Fruit fly (Drosophila melanogaster) whole organism, prepupa: ENCODE measurements around the gene Cyp309a1.
A peak's percentile ranks its signal among the peaks of the same experiment; 100 is the strongest.

ENCODE experiments used
- Blimp-1 ChIP-seq: fragments of 200-800 bp; sonication (Bioruptor generic); optimal IDR thresholded peaks from 3 replicates; lab custom pipeline; 2017; ENCODE audit warnings: missing biosample characterization, missing genetic modification characterization, mild to moderate bottlenecking, moderate library complexity, missing genetic modification reagents
- CG10631 ChIP-seq: fragments of 200-800 bp; sonication (Bioruptor generic); optimal IDR thresholded peaks from 2 replicates; lab custom pipeline; 2016; ENCODE audit warnings: missing biosample characterization, missing genetic modification characterization
- CG10669 ChIP-seq: fragments of 200-800 bp; sonication (Bioruptor generic); optimal IDR thresholded peaks from 3 replicates; lab custom pipeline; 2018; ENCODE audit warnings: missing biosample characterization, mild to moderate bottlenecking, missing genetic modification characterization, moderate library complexity
- CG11294 ChIP-seq: fragments of 200-800 bp; sonication (Bioruptor generic); IDR thresholded peaks from 2 replicates; pipeline ENCODE4 v1.3.6; 2022; ENCODE audit warnings: missing biosample characterization, missing genetic modification characterization
- CG15336 ChIP-seq: fragments of 200-800 bp; sonication (Bioruptor generic); IDR thresholded peaks from 2 replicates; pipeline ENCODE4 v1.3.6; 2022; ENCODE audit warnings: missing biosample characterization, missing genetic modification characterization
- CG3032 ChIP-seq: fragments of 200-800 bp; optimal IDR thresholded peaks from 2 replicates; lab custom pipeline; 2019; ENCODE audit warnings: missing biosample characterization, mild to moderate bottlenecking, missing genetic modification characterization, moderate library complexity
- CG31627 ChIP-seq: fragments of 200-800 bp; sonication (Bioruptor generic); optimal IDR thresholded peaks from 3 replicates; lab custom pipeline; 2016; ENCODE audit warnings: missing biosample characterization, missing genetic modification characterization
- CG32006 ChIP-seq: fragments of 200-800 bp; sonication (Bioruptor generic); optimal IDR thresholded peaks from 3 replicates; lab custom pipeline; 2017; ENCODE audit warnings: missing biosample characterization, mild to moderate bottlenecking, missing genetic modification characterization
- CG34406 ChIP-seq: fragments of 200-800 bp; sonication (Bioruptor generic); optimal IDR thresholded peaks from 3 replicates; lab custom pipeline; 2016; ENCODE audit warnings: missing biosample characterization, missing genetic modification characterization
- CG4318 ChIP-seq: fragments of 200-800 bp; sonication (Bioruptor generic); optimal IDR thresholded peaks from 3 replicates; lab custom pipeline; 2017; ENCODE audit warnings: missing biosample characterization, mild to moderate bottlenecking, missing genetic modification characterization
- CG6163 ChIP-seq: fragments of 200-800 bp; sonication (Bioruptor generic); IDR thresholded peaks from 3 replicates; pipeline ENCODE4 v1.3.6; 2022; ENCODE audit warnings: missing biosample characterization, missing genetic modification characterization
- CG6276 ChIP-seq: fragments of 200-800 bp; sonication (Bioruptor generic); optimal IDR thresholded peaks from 2 replicates; lab custom pipeline; 2017; ENCODE audit warnings: missing biosample characterization, mild to moderate bottlenecking, missing genetic modification characterization
- CG6792 ChIP-seq: fragments of 200-800 bp; sonication (Bioruptor generic); optimal IDR thresholded peaks from 3 replicates; lab custom pipeline; 2016; ENCODE audit warnings: missing biosample characterization, missing genetic modification characterization
- CG6854 ChIP-seq: fragments of 200-800 bp; sonication (Bioruptor generic); optimal IDR thresholded peaks from 2 replicates; lab custom pipeline; 2017; ENCODE audit warnings: missing biosample characterization, mild to moderate bottlenecking, missing genetic modification characterization
- CG8119 ChIP-seq: fragments of 200-800 bp; sonication (Bioruptor generic); IDR thresholded peaks from 3 replicates; pipeline ENCODE4 v1.3.6; 2022; ENCODE audit warnings: missing biosample characterization, missing genetic modification characterization
- CG8319 ChIP-seq: fragments of 200-800 bp; sonication (Bioruptor generic); optimal IDR thresholded peaks from 3 replicates; lab custom pipeline; 2016; ENCODE audit warnings: missing biosample characterization, missing genetic modification characterization
- CG8632 ChIP-seq: fragments of 200-800 bp; sonication (Bioruptor generic); optimal IDR thresholded peaks from 3 replicates; lab custom pipeline; 2016; ENCODE audit warnings: missing biosample characterization, missing genetic modification characterization
- CG9139 ChIP-seq: fragments of 200-800 bp; sonication (Bioruptor generic); optimal IDR thresholded peaks from 3 replicates; lab custom pipeline; 2017; ENCODE audit warnings: missing biosample characterization, mild to moderate bottlenecking, missing genetic modification characterization
- Eip75B ChIP-seq: fragments of 200-800 bp; sonication (Bioruptor generic); optimal IDR thresholded peaks from 3 replicates; lab custom pipeline; 2016; ENCODE audit warnings: missing biosample characterization, missing genetic modification characterization
- Eip93F ChIP-seq: fragments of 200-800 bp; sonication (Bioruptor generic); optimal IDR thresholded peaks from 2 replicates; lab custom pipeline; 2016; ENCODE audit warnings: missing biosample characterization, mild to moderate bottlenecking, missing genetic modification characterization
- Ets96B ChIP-seq: fragments of 200-800 bp; optimal IDR thresholded peaks from 2 replicates; lab custom pipeline; 2019; ENCODE audit warnings: missing biosample characterization, mild to moderate bottlenecking, missing genetic modification characterization, moderate library complexity
- Gug ChIP-seq: fragments of 200-800 bp; sonication (Bioruptor generic); IDR thresholded peaks from 2 replicates; pipeline ENCODE4 v1.3.6; 2022; ENCODE audit warnings: missing biosample characterization, missing genetic modification characterization
- Hr38 ChIP-seq: sonication (Bioruptor generic); optimal IDR thresholded peaks from 2 replicates; lab custom pipeline; 2016; ENCODE audit warnings: missing biosample characterization, missing genetic modification characterization
- Hr39 ChIP-seq: fragments of 200-800 bp; sonication (Bioruptor generic); optimal IDR thresholded peaks from 2 replicates; lab custom pipeline; 2016; ENCODE audit warnings: missing biosample characterization, missing genetic modification characterization
- Hr4 ChIP-seq: fragments of 200-800 bp; sonication (Bioruptor generic); optimal IDR thresholded peaks from 3 replicates; lab custom pipeline; 2016; ENCODE audit warnings: missing biosample characterization, missing genetic modification characterization
- Lpt ChIP-seq: fragments of 200-800 bp; sonication (Bioruptor generic); optimal IDR thresholded peaks from 3 replicates; lab custom pipeline; 2016; ENCODE audit warnings: missing biosample characterization, missing genetic modification characterization
- Met ChIP-seq: fragments of 200-800 bp; sonication (Bioruptor generic); optimal IDR thresholded peaks from 3 replicates; lab custom pipeline; 2016; ENCODE audit warnings: missing biosample characterization, missing genetic modification characterization
- OdsH ChIP-seq: fragments of 200-800 bp; sonication (Bioruptor generic); optimal IDR thresholded peaks from 3 replicates; lab custom pipeline; 2016; ENCODE audit warnings: missing biosample characterization, missing genetic modification characterization
- Smox ChIP-seq: fragments of 200-800 bp; sonication (Bioruptor generic); optimal IDR thresholded peaks from 3 replicates; lab custom pipeline; 2016; ENCODE audit warnings: missing biosample characterization, missing genetic modification characterization
- Sox102F ChIP-seq: fragments of 200-800 bp; sonication (Bioruptor generic); optimal IDR thresholded peaks from 2 replicates; lab custom pipeline; 2016; ENCODE audit warnings: missing biosample characterization, mild to moderate bottlenecking, missing genetic modification characterization
- Sox14 ChIP-seq: fragments of 200-800 bp; sonication (Bioruptor generic); optimal IDR thresholded peaks from 3 replicates; lab custom pipeline; 2016; ENCODE audit warnings: missing biosample characterization, missing genetic modification characterization
- Sox15 ChIP-seq: fragments of 200-800 bp; sonication (Bioruptor generic); optimal IDR thresholded peaks from 3 replicates; lab custom pipeline; 2016; ENCODE audit warnings: missing biosample characterization, missing genetic modification characterization
- achi ChIP-seq: fragments of 200-800 bp; sonication (Bioruptor generic); optimal IDR thresholded peaks from 3 replicates; lab custom pipeline; 2016; ENCODE audit warnings: missing biosample characterization, missing genetic modification characterization
- cyc ChIP-seq: fragments of 200-800 bp; sonication (Bioruptor generic); optimal IDR thresholded peaks from 3 replicates; lab custom pipeline; 2016; ENCODE audit warnings: missing biosample characterization, missing genetic modification characterization
- fd85E ChIP-seq: fragments of 200-800 bp; sonication (Bioruptor generic); optimal IDR thresholded peaks from 3 replicates; lab custom pipeline; 2016; ENCODE audit warnings: missing biosample characterization, missing genetic modification characterization
- fkh ChIP-seq: fragments of 200-800 bp; sonication (Bioruptor generic); optimal IDR thresholded peaks from 3 replicates; lab custom pipeline; 2017; ENCODE audit warnings: missing biosample characterization, mild to moderate bottlenecking, missing genetic modification characterization, moderate library complexity
- lz ChIP-seq: fragments of 200-800 bp; sonication (Bioruptor generic); optimal IDR thresholded peaks from 3 replicates; lab custom pipeline; 2016; ENCODE audit warnings: missing biosample characterization, missing genetic modification characterization
- net ChIP-seq: fragments of 200-800 bp; sonication (Bioruptor generic); optimal IDR thresholded peaks from 3 replicates; lab custom pipeline; 2016; ENCODE audit warnings: missing biosample characterization, missing genetic modification characterization
- pdm3 ChIP-seq: fragments of 200-800 bp; sonication (Bioruptor generic); optimal IDR thresholded peaks from 3 replicates; lab custom pipeline; 2016; ENCODE audit warnings: missing biosample characterization, missing genetic modification characterization
- salr ChIP-seq, 2 experiments: fragments of 200-800 bp; sonication (Bioruptor generic); optimal IDR thresholded peaks; 3 replicates each; lab custom pipeline; 2016 to 2018; ENCODE audit warnings: missing biosample characterization in 2 of 2, missing genetic modification characterization in 2 of 2, mild to moderate bottlenecking in 1 of 2
- spab ChIP-seq: fragments of 200-800 bp; sonication (Bioruptor generic); optimal IDR thresholded peaks from 2 replicates; lab custom pipeline; 2017; ENCODE audit warnings: missing biosample characterization, mild to moderate bottlenecking, missing genetic modification characterization, missing genetic modification reagents
- ss ChIP-seq, 2 experiments: fragments of 200-800 bp; sonication (Bioruptor generic); optimal IDR thresholded peaks; 2 replicates in 1 of 2; 3 replicates in 1 of 2; lab custom pipeline; 2017 to 2018; ENCODE audit warnings: mild to moderate bottlenecking in 2 of 2, missing biosample characterization in 2 of 2, missing genetic modification characterization in 2 of 2, moderate library complexity in 1 of 2
- svp ChIP-seq: fragments of 200-800 bp; sonication (Bioruptor generic); peaks from one replicate; lab custom pipeline; 2016; ENCODE audit warnings: missing biosample characterization, missing genetic modification characterization
- topi ChIP-seq: fragments of 200-800 bp; sonication (Bioruptor generic); optimal IDR thresholded peaks from 3 replicates; lab custom pipeline; 2016; ENCODE audit warnings: missing biosample characterization, missing genetic modification characterization
- vri ChIP-seq: fragments of 200-800 bp; sonication (Bioruptor generic); optimal IDR thresholded peaks from 3 replicates; lab custom pipeline; 2016; ENCODE audit warnings: missing biosample characterization, mild to moderate bottlenecking, missing genetic modification characterization

Gene Cyp309a1

dm6 chr2L:2606725-2607124 lies 42.1 kb upstream of the Cyp309a1 start (continued):
- TF ChIP-seq net, result no peak
- peak; percentile 5 for TF ChIP-seq Smox
- no peak for TF ChIP-seq fd85E
- TF ChIP-seq lz (GFP tag; lab: Kevin White, UChicago), result peak; percentile 10
- TF ChIP-seq CG9139 (GFP tag; lab: Kevin White, UChicago), result no peak
- TF ChIP-seq cyc, result peak; percentile 15
- no peak for TF ChIP-seq ss (GFP tag; optimal IDR thresholded peaks at IDR 0.05; lab: Kevin White, UChicago)
- no peak for TF ChIP-seq CG6163 (GFP tag; lab: Robert Waterston, UW)
- no peak for TF ChIP-seq CG6854 (GFP tag; lab: Kevin White, UChicago)
- no peak for TF ChIP-seq topi (GFP tag; lab: Kevin White, UChicago)
- TF ChIP-seq CG3032, result no peak
- no peak for TF ChIP-seq Eip93F (GFP tag; lab: Kevin White, UChicago)
- no peak for TF ChIP-seq CG8119
- no peak for TF ChIP-seq Blimp-1 (GFP tag; lab: Kevin White, UChicago)
- no peak for TF ChIP-seq vri (GFP tag; lab: Kevin White, UChicago)
- no peak for TF ChIP-seq Hr4 (GFP tag; lab: Kevin White, UChicago)
- no peak for TF ChIP-seq Lpt (GFP tag; lab: Kevin White, UChicago)
- TF ChIP-seq CG8319 (GFP tag; lab: Kevin White, UChicago), result no peak

- no peak for TF ChIP-seq CG31627 (GFP tag; lab: Kevin White, UChicago)
- TF ChIP-seq Eip93F (GFP tag; lab: Kevin White, UChicago), result no peak
- TF ChIP-seq Hr38 (GFP tag; lab: Kevin White, UChicago), result no peak
- no peak for TF ChIP-seq Sox14 (GFP tag; lab: Kevin White, UChicago)
- TF ChIP-seq Hr4 (GFP tag; lab: Kevin White, UChicago), result no peak
- no peak for TF ChIP-seq CG10669 (GFP tag; lab: Kevin White, UChicago)
- TF ChIP-seq fd85E, result no peak
- no peak for TF ChIP-seq Blimp-1 (GFP tag; lab: Kevin White, UChicago)
- TF ChIP-seq CG11294 (GFP tag; lab: Robert Waterston, UW), result no peak
- no peak for TF ChIP-seq CG9139 (GFP tag; lab: Kevin White, UChicago)
- no peak for TF ChIP-seq Sox102F (GFP tag; lab: Kevin White, UChicago)
Observed at dm6 chr2L:2591569-2591968, 26.9 kb upstream of the Cyp309a1 start, which contains the start of gene CG15394. Gene CG15394, plus strand, starts transcription at chr2L:2591869.

- TF ChIP-seq CG32006 (GFP tag; lab: Kevin White, UChicago) (no peak), achi (no peak), Eip75B (GFP tag; lab: Kevin White, UChicago) (peak; percentile 26), vri (GFP tag; lab: Kevin White, UChicago) (peak; percentile 8), CG9139 (GFP tag; lab: Kevin White, UChicago) (no peak), Hr4 (GFP tag; lab: Kevin White, UChicago) (no peak), net (no peak), Ets96B (tag; lab: Kevin White, UChicago) (no peak), CG4318 (no peak), Smox (no peak), CG10631 (GFP tag; lab: Kevin White, UChicago) (peak; percentile 3), Hr39 (GFP tag; lab: Kevin White, UChicago) (peak; percentile 26), CG34406 (GFP tag; lab: Kevin White, UChicago) (no peak), CG3032 (peak; percentile 26), CG10669 (GFP tag; lab: Kevin White, UChicago) (no peak), spab (GFP tag; lab: Kevin White, UChicago) (no peak), Eip93F (GFP tag; lab: Kevin White, UChicago) (no peak), Sox102F (GFP tag; lab: Kevin White, UChicago) (no peak), ss (GFP tag; optimal IDR thresholded peaks at IDR 0.05; lab: Kevin White, UChicago) (no peak), Sox15 (no peak), topi (GFP tag; lab: Kevin White, UChicago) (no peak), CG11294 (GFP tag; lab: Robert Waterston, UW) (no peak), CG8632 (GFP tag; lab: Kevin White, UChicago) (no peak), salr (GFP tag; optimal IDR thresholded peaks at IDR 0.05; lab: Kevin White, UChicago) (no peak), CG6792 (GFP tag; lab: Kevin White, UChicago) (no peak), cyc (peak; percentile 32), OdsH (peak; percentile 6), Met (GFP tag; lab: Kevin White, UChicago) (no peak), fd85E (no peak), CG15336 (no peak), Gug (GFP tag; lab: Robert Waterston, UW) (no peak), svp (GFP tag; lab: Kevin White, UChicago) (no peak), Blimp-1 (GFP tag; lab: Kevin White, UChicago) (no peak), Hr38 (GFP tag; lab: Kevin White, UChicago) (no peak), CG6276 (GFP tag; lab: Kevin White, UChicago) (no peak), Sox14 (GFP tag; lab: Kevin White, UChicago) (no peak), CG8119 (no peak), pdm3 (GFP tag; lab: Kevin White, UChicago) (no peak), fkh (GFP tag; lab: Kevin White, UChicago) (no peak)
Observed at dm6 chr2L:2585285-2585684, 20.7 kb upstream of the Cyp309a1 start, which contains the start of gene Drp1. Gene Drp1, minus strand, starts transcription at chr2L:2585430.
